Worm (Caenorhabditis elegans) whole organism, L1 larva: ENCODE measurements around the gene C50C3.5.

Experiments
- C34B4.2 ChIP-seq: sonication (generic microtip); optimal IDR thresholded peaks from 2 replicates; lab custom pipeline; 2017; ENCODE audit warnings: mild to moderate bottlenecking, missing genetic modification characterization, missing compliant biosample characterization
- F16B12.6 ChIP-seq: fragments of 150-350 bp; optimal IDR thresholded peaks from 2 replicates; lab custom pipeline; 2014; ENCODE audit warnings: missing biosample characterization, missing genetic modification characterization
- aha-1 ChIP-seq: fragments of 150-350 bp; optimal IDR thresholded peaks from 2 replicates; lab custom pipeline; 2014; ENCODE audit warnings: missing biosample characterization, missing genetic modification characterization
- alr-1 ChIP-seq: fragments of 200-800 bp; sonication (Bioruptor generic); optimal IDR thresholded peaks from 2 replicates; lab custom pipeline; 2018; ENCODE audit warnings: borderline replicate concordance, mild to moderate bottlenecking, missing genetic modification characterization, missing compliant biosample characterization
- aly-2 ChIP-seq: fragments of 150-350 bp; optimal IDR thresholded peaks from 2 replicates; lab custom pipeline; 2014; ENCODE audit warnings: missing biosample characterization, missing genetic modification characterization
- ama-1 ChIP-seq: fragments of 150-350 bp; optimal IDR thresholded peaks from 2 replicates; lab custom pipeline; 2014
- blmp-1 ChIP-seq: fragments of 150-350 bp; optimal IDR thresholded peaks from 2 replicates; lab custom pipeline; 2014; ENCODE audit warnings: missing biosample characterization, missing genetic modification characterization
- ceh-8 ChIP-seq: fragments of 200-800 bp; sonication (Bioruptor generic); optimal IDR thresholded peaks from 2 replicates; lab custom pipeline; 2018; ENCODE audit warnings: mild to moderate bottlenecking, missing genetic modification characterization, moderate library complexity, missing compliant biosample characterization
- ceh-82 ChIP-seq, 3 experiments: fragments of 150-350 bp in 1 of 3; sonication (generic microtip) in 2 of 3; optimal IDR thresholded peaks; 2 replicates each; lab custom pipeline; 2014 to 2017; ENCODE audit warnings: missing biosample characterization in 3 of 3, missing genetic modification characterization in 3 of 3
- ceh-90 ChIP-seq: sonication (generic microtip); optimal IDR thresholded peaks from 2 replicates; lab custom pipeline; 2016; ENCODE audit warnings: missing genetic modification characterization, missing compliant biosample characterization
- dpl-1 ChIP-seq, 3 experiments: fragments of 150-350 bp in 2 of 3; sonication (generic microtip) in 1 of 3; optimal IDR thresholded peaks; 2 replicates each; lab custom pipeline; 2014 to 2017; ENCODE audit warnings: missing biosample characterization in 3 of 3, missing genetic modification characterization in 3 of 3, missing genetic modification reagents in 3 of 3
- efl-3 ChIP-seq: fragments of 200-800 bp; sonication (Bioruptor generic); optimal IDR thresholded peaks from 2 replicates; lab custom pipeline; 2018; ENCODE audit warnings: mild to moderate bottlenecking, missing genetic modification characterization, missing compliant biosample characterization
- elt-2 ChIP-seq: sonication (generic microtip); optimal IDR thresholded peaks from 2 replicates; lab custom pipeline; 2016; ENCODE audit warnings: missing genetic modification characterization, mild to moderate bottlenecking, inconsistent platforms, missing compliant biosample characterization, missing genetic modification reagents
- elt-3 ChIP-seq, 6 experiments: fragments of 150-350 bp in 1 of 6; sonication (generic microtip); optimal IDR thresholded peaks; 2 replicates each; lab custom pipeline; 2017 to 2018; ENCODE audit warnings: missing biosample characterization in 6 of 6, missing genetic modification characterization in 6 of 6, inconsistent platforms in 1 of 6
- ets-5 ChIP-seq: fragments of 200-800 bp; sonication (Bioruptor generic); IDR thresholded peaks from 2 replicates; pipeline ENCODE4 v1.3.6; 2022; ENCODE audit warnings: missing genetic modification characterization, missing compliant biosample characterization
- fkh-10 ChIP-seq: sonication (generic microtip); optimal IDR thresholded peaks from 2 replicates; lab custom pipeline; 2017; ENCODE audit warnings: missing biosample characterization, missing genetic modification reagents, missing genetic modification characterization
- fkh-8 ChIP-seq: sonication (generic microtip); optimal IDR thresholded peaks from 2 replicates; lab custom pipeline; 2016; ENCODE audit warnings: mild to moderate bottlenecking, missing genetic modification characterization, missing compliant biosample characterization
- grh-1 ChIP-seq: fragments of 200-800 bp; sonication (Bioruptor generic); IDR thresholded peaks from 2 replicates; pipeline ENCODE4 v1.3.6; 2022; ENCODE audit warnings: missing genetic modification reagents, missing genetic modification characterization, missing compliant biosample characterization
- hlh-17 ChIP-seq: fragments of 200-800 bp; sonication (Bioruptor generic); optimal IDR thresholded peaks from 2 replicates; lab custom pipeline; 2018; ENCODE audit warnings: missing genetic modification characterization, mild to moderate bottlenecking, missing compliant biosample characterization, moderate library complexity, borderline replicate concordance
- hlh-4 ChIP-seq: sonication (generic microtip); optimal IDR thresholded peaks from 2 replicates; lab custom pipeline; 2016; ENCODE audit warnings: mild to moderate bottlenecking, missing genetic modification characterization, missing compliant biosample characterization
- hpl-2 ChIP-seq: fragments of 150-350 bp; optimal IDR thresholded peaks from 2 replicates; lab custom pipeline; 2014; ENCODE audit warnings: missing biosample characterization, missing genetic modification reagents, missing genetic modification characterization
- isw-1 ChIP-seq: fragments of 200-800 bp; sonication (Bioruptor generic); IDR thresholded peaks from 2 replicates; pipeline ENCODE4 v1.3.6; 2022; ENCODE audit warnings: missing genetic modification characterization, missing compliant biosample characterization
- lin-14 ChIP-seq: fragments of 200-800 bp; sonication (Bioruptor generic); optimal IDR thresholded peaks from 2 replicates; lab custom pipeline; 2018; ENCODE audit warnings: mild to moderate bottlenecking, missing genetic modification characterization, moderate library complexity, missing compliant biosample characterization
- lin-35 ChIP-seq, 2 experiments: fragments of 150-350 bp; optimal IDR thresholded peaks; 2 replicates each; lab custom pipeline; 2014; ENCODE audit warnings: missing biosample characterization in 2 of 2, missing genetic modification characterization in 2 of 2, missing genetic modification reagents in 2 of 2
- lin-39 ChIP-seq: fragments of 150-350 bp; optimal IDR thresholded peaks from 2 replicates; lab custom pipeline; 2014; ENCODE audit warnings: missing biosample characterization, missing genetic modification reagents, missing genetic modification characterization
- lir-3 ChIP-seq: sonication (generic microtip); optimal IDR thresholded peaks from 2 replicates; lab custom pipeline; 2016; ENCODE audit warnings: mild to moderate bottlenecking, missing genetic modification characterization, moderate library complexity, missing compliant biosample characterization; ENCODE audit not compliant: poor library complexity
- mab-9 ChIP-seq: fragments of 200-800 bp; sonication (Bioruptor generic); IDR thresholded peaks from 2 replicates; pipeline ENCODE4 v1.3.6; 2022; ENCODE audit warnings: missing genetic modification reagents, missing genetic modification characterization, missing compliant biosample characterization
- mdl-1 ChIP-seq, 2 experiments: fragments of 150-350 bp; optimal IDR thresholded peaks; 2 replicates each; lab custom pipeline; 2014 to 2017; ENCODE audit warnings: missing biosample characterization in 2 of 2, missing genetic modification characterization in 2 of 2, inconsistent platforms in 1 of 2
- mef-2 ChIP-seq: fragments of 150-350 bp; optimal IDR thresholded peaks from 2 replicates; lab custom pipeline; 2014; ENCODE audit warnings: missing biosample characterization, missing genetic modification characterization
- nhr-11 ChIP-seq: fragments of 150-350 bp; optimal IDR thresholded peaks from 2 replicates; lab custom pipeline; 2014; ENCODE audit warnings: missing biosample characterization, missing genetic modification characterization
- nhr-12 ChIP-seq: sonication (generic microtip); optimal IDR thresholded peaks from 2 replicates; lab custom pipeline; 2017; ENCODE audit warnings: missing biosample characterization, missing genetic modification characterization
- nhr-20 ChIP-seq: sonication (generic microtip); optimal IDR thresholded peaks from 2 replicates; lab custom pipeline; 2016; ENCODE audit warnings: mild to moderate bottlenecking, missing genetic modification characterization, missing compliant biosample characterization
- nhr-237 ChIP-seq: fragments of 150-350 bp; optimal IDR thresholded peaks from 2 replicates; lab custom pipeline; 2014; ENCODE audit warnings: missing biosample characterization, missing genetic modification characterization
- nhr-47 ChIP-seq: sonication (generic microtip); optimal IDR thresholded peaks from 2 replicates; lab custom pipeline; 2016; ENCODE audit warnings: mild to moderate bottlenecking, missing genetic modification characterization, moderate library complexity, missing compliant biosample characterization
- nhr-71 ChIP-seq: sonication (generic microtip); optimal IDR thresholded peaks from 2 replicates; lab custom pipeline; 2016; ENCODE audit warnings: mild to moderate bottlenecking, missing genetic modification characterization, moderate library complexity, missing compliant biosample characterization
- nhr-76 ChIP-seq: sonication (generic microtip); optimal IDR thresholded peaks from 2 replicates; lab custom pipeline; 2017; ENCODE audit warnings: missing biosample characterization, missing genetic modification characterization
- nhr-77 ChIP-seq: fragments of 150-350 bp; optimal IDR thresholded peaks from 2 replicates; lab custom pipeline; 2014; ENCODE audit warnings: missing biosample characterization, missing genetic modification characterization
- nhr-84 ChIP-seq: sonication (generic microtip); optimal IDR thresholded peaks from 2 replicates; lab custom pipeline; 2017; ENCODE audit warnings: missing biosample characterization, missing genetic modification characterization
- nhr-90 ChIP-seq: sonication (generic microtip); optimal IDR thresholded peaks from 2 replicates; lab custom pipeline; 2016; ENCODE audit warnings: mild to moderate bottlenecking, missing genetic modification characterization, missing compliant biosample characterization; ENCODE audit not compliant: poor library complexity
- pag-3 ChIP-seq: sonication (generic microtip); optimal IDR thresholded peaks from 2 replicates; lab custom pipeline; 2017; ENCODE audit warnings: missing genetic modification characterization, mild to moderate bottlenecking, missing compliant biosample characterization, antibody characterized with exemption, borderline replicate concordance; ENCODE audit not compliant: insufficient read depth
- pqm-1 ChIP-seq: sonication (generic microtip); optimal IDR thresholded peaks from 3 replicates; lab custom pipeline; 2017; ENCODE audit warnings: missing biosample characterization, missing genetic modification characterization
- snpc-4 ChIP-seq: fragments of 150-350 bp; optimal IDR thresholded peaks from 2 replicates; lab custom pipeline; 2014; ENCODE audit warnings: missing biosample characterization, missing genetic modification characterization
- sptf-1 ChIP-seq: fragments of 150-350 bp; optimal IDR thresholded peaks from 2 replicates; lab custom pipeline; 2014; ENCODE audit warnings: missing biosample characterization, missing genetic modification characterization
- swsn-7 ChIP-seq: sonication (generic microtip); optimal IDR thresholded peaks from 2 replicates; lab custom pipeline; 2016; ENCODE audit warnings: missing genetic modification characterization, missing compliant biosample characterization
- tbx-2 ChIP-seq: sonication (generic microtip); optimal IDR thresholded peaks from 2 replicates; lab custom pipeline; 2016; ENCODE audit warnings: missing genetic modification characterization, missing compliant biosample characterization
- tlp-1 ChIP-seq: fragments of 150-350 bp; optimal IDR thresholded peaks from 2 replicates; lab custom pipeline; 2014; ENCODE audit warnings: missing biosample characterization, missing genetic modification characterization
- unc-130 ChIP-seq: fragments of 150-350 bp; optimal IDR thresholded peaks from 2 replicates; lab custom pipeline; 2017; ENCODE audit warnings: missing biosample characterization, missing genetic modification characterization, inconsistent platforms
- unc-62 ChIP-seq: fragments of 150-350 bp; optimal IDR thresholded peaks from 2 replicates; lab custom pipeline; 2014; ENCODE audit warnings: missing biosample characterization, missing genetic modification reagents, missing genetic modification characterization
- unc-86 ChIP-seq: sonication (generic microtip); optimal IDR thresholded peaks from 2 replicates; lab custom pipeline; 2016; ENCODE audit warnings: missing genetic modification characterization, missing compliant biosample characterization
- unc-98 ChIP-seq: fragments of 200-800 bp; sonication (Bioruptor generic); IDR thresholded peaks from 2 replicates; pipeline ENCODE4 v1.3.6; 2022; ENCODE audit warnings: missing genetic modification characterization, missing compliant biosample characterization
- vab-15 ChIP-seq: sonication (generic microtip); optimal IDR thresholded peaks from 2 replicates; lab custom pipeline; 2017; ENCODE audit warnings: missing genotype, mild to moderate bottlenecking, missing genetic modification characterization, missing compliant biosample characterization
- zag-1 ChIP-seq: fragments of 150-350 bp; optimal IDR thresholded peaks from 2 replicates; lab custom pipeline; 2014; ENCODE audit warnings: missing biosample characterization, missing genetic modification characterization
- ztf-4 ChIP-seq: fragments of 150-350 bp; optimal IDR thresholded peaks from 2 replicates; lab custom pipeline; 2014; ENCODE audit warnings: missing biosample characterization, missing genetic modification characterization

C50C3.5 gene

ce11 chrIII:8144574-8145065 lies 34.4 kb upstream of the C50C3.5 start, which contains the start of the genes C14B9.8 and mrpl-18 (continued):
- peak; percentile 47 to 68 for TF ChIP-seq lin-35 (GFP tag; optimal IDR thresholded peaks at IDR 0.05; lab: Kevin White, UChicago)
- peak; percentile 95 for TF ChIP-seq lir-3 (tag; lab: Kevin White, UChicago)
- no peak for TF ChIP-seq unc-62 (GFP tag; lab: Kevin White, UChicago)
- TF ChIP-seq vab-15 (tag; lab: Kevin White, UChicago): no peak
- peak; percentile 67 for TF ChIP-seq nhr-20
- no peak for TF ChIP-seq nhr-237 (tag; lab: Kevin White, UChicago)
- TF ChIP-seq aha-1: no peak
- no peak for TF ChIP-seq pqm-1 (tag; lab: Kevin White, UChicago)
- no peak for TF ChIP-seq zag-1 (tag; lab: Kevin White, UChicago)
- peak; percentile 64; the same call in 1 of the 2 replicates for TF ChIP-seq mab-9 (GFP tag; lab: Robert Waterston, UW)
- no peak for TF ChIP-seq hlh-17
- TF ChIP-seq dpl-1 (GFP tag; optimal IDR thresholded peaks at IDR 0.05; lab: Kevin White, UChicago): peak; percentile 54 to 71 (median 69)
- TF ChIP-seq nhr-76 (tag; lab: Kevin White, UChicago): no peak
- TF ChIP-seq nhr-71 (tag; lab: Kevin White, UChicago): peak; percentile 87
- TF ChIP-seq sptf-1 (tag; lab: Kevin White, UChicago): no peak
- TF ChIP-seq efl-3 (GFP tag; lab: Kevin White, UChicago): no peak
- TF ChIP-seq lin-39 (tag; lab: Kevin White, UChicago): peak; percentile 54
- TF ChIP-seq nhr-12: no peak
- peak; percentile 59 for TF ChIP-seq grh-1 (GFP tag; lab: Robert Waterston, UW)
- TF ChIP-seq ceh-90 (tag; lab: Kevin White, UChicago): peak; percentile 93
- TF ChIP-seq fkh-10 (GFP tag; lab: Kevin White, UChicago): no peak
- TF ChIP-seq hlh-4 (tag; lab: Kevin White, UChicago): no peak
- no peak for TF ChIP-seq blmp-1
- peak; percentile 26 to 72 (median 37) for TF ChIP-seq ceh-82 (tag; optimal IDR thresholded peaks at IDR 0.05; lab: Kevin White, UChicago)
- TF ChIP-seq pag-3 (tag; lab: Kevin White, UChicago): no peak
- no peak for TF ChIP-seq mef-2 (tag; lab: Kevin White, UChicago)
- no peak for TF ChIP-seq tlp-1 (tag; lab: Kevin White, UChicago)
- TF ChIP-seq nhr-11 (tag; lab: Kevin White, UChicago): no peak
- TF ChIP-seq snpc-4: peak; percentile 47
- TF ChIP-seq C34B4.2 (tag; lab: Kevin White, UChicago): peak; percentile 33
- TF ChIP-seq aly-2 (tag; lab: Kevin White, UChicago): peak; percentile 22
- peak in 1 of 2 experiments; percentile 54 for TF ChIP-seq mdl-1 (tag; optimal IDR thresholded peaks at IDR 0.05; lab: Kevin White, UChicago)
- no peak for TF ChIP-seq ceh-8 (GFP tag; lab: Kevin White, UChicago)
- TF ChIP-seq F16B12.6: peak; percentile 43
- peak; percentile 47 for TF ChIP-seq elt-2 (tag; lab: Kevin White, UChicago)
- peak; percentile 88 for TF ChIP-seq nhr-47
- TF ChIP-seq ets-5: no peak
- TF ChIP-seq ama-1 (lab: Kevin White, UChicago): no peak
- TF ChIP-seq hpl-2: no peak
- TF ChIP-seq lin-14 (GFP tag; lab: Kevin White, UChicago): peak; percentile 62
- no peak for TF ChIP-seq unc-130
- TF ChIP-seq alr-1 (tag; lab: Kevin White, UChicago): no peak
- no peak for TF ChIP-seq nhr-84 (tag; lab: Kevin White, UChicago)
- peak in 2 of 6 experiments; percentile 20 to 43 for TF ChIP-seq elt-3 (tag; optimal IDR thresholded peaks at IDR 0.05; lab: Kevin White, UChicago)
- TF ChIP-seq isw-1 (GFP tag; lab: Robert Waterston, UW): peak; percentile 66
- peak; percentile 57 for TF ChIP-seq unc-86 (tag; lab: Kevin White, UChicago)
- TF ChIP-seq unc-98: peak; percentile 61
- peak; percentile 89 for TF ChIP-seq nhr-90 (tag; lab: Kevin White, UChicago)
- no peak for TF ChIP-seq ztf-4
- TF ChIP-seq nhr-77 (tag; lab: Kevin White, UChicago): no peak
- TF ChIP-seq tbx-2 (tag; lab: Kevin White, UChicago): peak; percentile 83
- TF ChIP-seq swsn-7 (tag; lab: Kevin White, UChicago): peak; percentile 69
- TF ChIP-seq fkh-8 (tag; lab: Kevin White, UChicago): peak; percentile 73
